Fruit fly (Drosophila melanogaster): ENCODE results near the gene Gr66a.

Gr66a gene

dm6 chr3L:8306880-8307279 lies at the start of gene Gr66a:
Gene Gr66a, minus strand, starts transcription at chr3L:8306980.
- TF ChIP-seq Eip75B (GFP tag; optimal IDR thresholded peaks at IDR 0.05) (no peak), dac (GFP tag; optimal IDR thresholded peaks at IDR 0.05) (no peak), CG9139 (GFP tag; optimal IDR thresholded peaks at IDR 0.05) (no peak), Sox14 (GFP tag; optimal IDR thresholded peaks at IDR 0.05) (no peak)

- TF ChIP-seq fd59A (GFP tag; optimal IDR thresholded peaks at IDR 0.05) (no peak), CG8119 (GFP tag; IDR thresholded peaks at IDR 0.05) (no peak), Ets21C (GFP tag; optimal IDR thresholded peaks at IDR 0.05) (no peak), CG7368 (GFP tag; optimal IDR thresholded peaks at IDR 0.05) (no peak)
Measured at dm6 chr3L:8356196-8356595, 49.4 kb upstream of the Gr66a start, which contains the start of gene Culd. Gene Culd, minus strand, starts transcription at chr3L:8356296.

- TF ChIP-seq Sox14 (GFP tag; optimal IDR thresholded peaks at IDR 0.05) (no peak), Smox (GFP tag; optimal IDR thresholded peaks at IDR 0.05) (no peak), fkh (GFP tag; optimal IDR thresholded peaks at IDR 0.05) (peak; percentile 83), CG6854 (GFP tag; optimal IDR thresholded peaks at IDR 0.05) (no peak)
Measured at dm6 chr3L:8347346-8347745, 40.6 kb upstream of the Gr66a start.

dm6 chr3L:8346100-8346980 lies 39.6 kb upstream of the Gr66a start, which contains the start of the genes CG7182 and GAPcenA:
Gene CG7182, minus strand, starts transcription at chr3L:8346382.
Gene GAPcenA, plus strand, starts transcription at chr3L:8346561.
- TF ChIP-seq fd59A (GFP tag; optimal IDR thresholded peaks at IDR 0.05), result peak; percentile 7
- TF ChIP-seq vri (GFP tag; optimal IDR thresholded peaks at IDR 0.05), result peak; percentile 90
- peak; percentile 26 for TF ChIP-seq CG9139 (GFP tag; optimal IDR thresholded peaks at IDR 0.05)
- no peak for TF ChIP-seq Hr38 (GFP tag; optimal IDR thresholded peaks at IDR 0.05)
- TF ChIP-seq CG3032 (tag; optimal IDR thresholded peaks at IDR 0.05), result peak; percentile 85
- TF ChIP-seq Sox14 (GFP tag; optimal IDR thresholded peaks at IDR 0.05), result peak; percentile 41
- TF ChIP-seq Blimp-1 (GFP tag; optimal IDR thresholded peaks at IDR 0.05), result peak; percentile 42
- no peak for TF ChIP-seq Hr4 (GFP tag; optimal IDR thresholded peaks at IDR 0.05)
- TF ChIP-seq fkh (GFP tag; optimal IDR thresholded peaks at IDR 0.05), result peak; percentile 54
- TF ChIP-seq OdsH (GFP tag; optimal IDR thresholded peaks at IDR 0.05), result no peak
- no peak for TF ChIP-seq CG32006 (GFP tag; optimal IDR thresholded peaks at IDR 0.05)
- TF ChIP-seq CG3919 (GFP tag; optimal IDR thresholded peaks at IDR 0.05), result peak; percentile 71
- peak in 1 of 2 experiments; percentile 79 for TF ChIP-seq ss (GFP tag; optimal IDR thresholded peaks at IDR 0.05)
- peak; percentile 75 for TF ChIP-seq CG6163 (GFP tag; IDR thresholded peaks at IDR 0.05)
- peak; percentile 64 for TF ChIP-seq CG11762 (GFP tag; optimal IDR thresholded peaks at IDR 0.05; ENCODE audit: insufficient read depth)
- TF ChIP-seq spab (GFP tag; optimal IDR thresholded peaks at IDR 0.05), result peak; percentile 41
- no peak for TF ChIP-seq Smox (GFP tag; optimal IDR thresholded peaks at IDR 0.05)
- TF ChIP-seq CG16779 (tag; optimal IDR thresholded peaks at IDR 0.05), result no peak
- TF ChIP-seq Sox15 (GFP tag; optimal IDR thresholded peaks at IDR 0.05), result peak; percentile 43
- TF ChIP-seq CG15336 (GFP tag; IDR thresholded peaks at IDR 0.05), result peak; percentile 59; the same call in 1 of the 2 replicates
- TF ChIP-seq CG8119 (GFP tag; IDR thresholded peaks at IDR 0.05), result peak; percentile 54; the same call in 2 of the 3 replicates
- TF ChIP-seq achi (GFP tag; optimal IDR thresholded peaks at IDR 0.05), result peak; percentile 78
- TF ChIP-seq net (GFP tag; optimal IDR thresholded peaks at IDR 0.05), result peak; percentile 71
- 0 out of 2 replicates have a peak, but pooled peaks have one; percentile 9 for TF ChIP-seq Gug (GFP tag; IDR thresholded peaks at IDR 0.05)
- no peak for TF ChIP-seq acj6 (GFP tag; optimal IDR thresholded peaks at IDR 0.05)
- TF ChIP-seq CG6792 (GFP tag; optimal IDR thresholded peaks at IDR 0.05), result peak; percentile 70
- TF ChIP-seq esn (GFP tag; optimal IDR thresholded peaks at IDR 0.05), result peak; percentile 80
- TF ChIP-seq CG1621 (tag; optimal IDR thresholded peaks at IDR 0.05), result peak; percentile 16
- TF ChIP-seq CG10669 (GFP tag; optimal IDR thresholded peaks at IDR 0.05), result peak; percentile 69
- peak; percentile 92 for TF ChIP-seq Eip78C (GFP tag)
- peak; percentile 53 for TF ChIP-seq Hr39 (GFP tag; optimal IDR thresholded peaks at IDR 0.05)
- TF ChIP-seq eg (GFP tag; IDR thresholded peaks at IDR 0.05), result peak; percentile 75
- peak; percentile 53 for TF ChIP-seq CG11902 (GFP tag; optimal IDR thresholded peaks at IDR 0.05)
- peak; percentile 87 for TF ChIP-seq CG10631 (GFP tag; optimal IDR thresholded peaks at IDR 0.05)
- peak; percentile 23; the same call in 1 of the 2 replicates for TF ChIP-seq CG11294 (GFP tag; IDR thresholded peaks at IDR 0.05)
- TF ChIP-seq CG34406 (GFP tag; optimal IDR thresholded peaks at IDR 0.05), result peak; percentile 81
- TF ChIP-seq Eip75B (GFP tag; optimal IDR thresholded peaks at IDR 0.05), result no peak
- peak; percentile 27 for TF ChIP-seq Eip93F (GFP tag; optimal IDR thresholded peaks at IDR 0.05)

Measured in whole organism, prepupa.